Fruit fly (Drosophila melanogaster): ENCODE measurements around the gene CG5478.

The CG5478 gene

DNA sequence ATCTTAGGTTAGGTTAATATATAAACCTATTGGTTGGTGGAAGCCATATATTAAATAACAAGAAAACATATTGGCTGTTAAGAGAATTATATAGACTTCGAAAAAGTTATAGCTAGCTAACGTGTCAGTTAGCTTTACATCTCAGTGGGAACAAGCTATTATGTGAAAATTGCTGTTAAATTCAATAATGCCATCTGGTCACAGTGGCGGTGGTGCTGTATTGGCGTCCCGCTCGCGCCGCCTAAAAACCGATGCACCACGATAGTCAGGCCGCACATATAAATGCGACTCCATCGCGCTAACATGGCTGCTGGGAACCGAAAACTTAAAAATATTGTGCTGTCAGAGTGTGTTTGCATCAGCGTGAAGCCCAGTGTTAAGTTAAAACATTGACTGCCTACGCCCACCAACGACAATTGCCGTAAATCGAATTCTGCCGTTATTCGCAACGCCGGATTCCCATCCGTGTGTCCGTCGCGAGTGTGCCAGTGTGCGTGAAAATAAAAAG, 39.5 kb upstream of the CG5478 start, which contains the start of gene Hel89B (continued):
- peak; percentile 31 for TF ChIP-seq CG15514 (GFP tag; optimal IDR thresholded peaks at IDR 0.05)
- TF ChIP-seq pan (optimal IDR thresholded peaks at IDR 0.05) = no peak
- TF ChIP-seq pan (GFP tag; optimal IDR thresholded peaks at IDR 0.05 in 1 of 2, IDR thresholded peaks at IDR 0.05 in 1 of 2) = no peak
- TF ChIP-seq dmrt11E (tag; optimal IDR thresholded peaks at IDR 0.05) = peak; percentile 70
- TF ChIP-seq tin (GFP tag; optimal IDR thresholded peaks at IDR 0.05) = peak; percentile 63
- no peak for TF ChIP-seq crc (GFP tag; optimal IDR thresholded peaks at IDR 0.05)
- no peak for TF ChIP-seq CG10959 (GFP tag; IDR thresholded peaks at IDR 0.05)
- TF ChIP-seq Hmx (GFP tag; optimal IDR thresholded peaks at IDR 0.05) = no peak
- no peak for TF ChIP-seq z (GFP tag; IDR thresholded peaks at IDR 0.05)
- peak; percentile 57 for TF ChIP-seq CG3838 (GFP tag; optimal IDR thresholded peaks at IDR 0.05)
- TF ChIP-seq CG4424 (GFP tag; optimal IDR thresholded peaks at IDR 0.05) = peak; percentile 48
- TF ChIP-seq ato (GFP tag; IDR thresholded peaks at IDR 0.05; ENCODE audit: partially characterized antibody) = no peak
- TF ChIP-seq CG8478 (optimal IDR thresholded peaks at IDR 0.05) = no peak
- peak; percentile 83 for TF ChIP-seq Ets97D (GFP tag; optimal IDR thresholded peaks at IDR 0.05)
- TF ChIP-seq cas (GFP tag; IDR thresholded peaks at IDR 0.05) = no peak
- TF ChIP-seq sr (GFP tag; IDR thresholded peaks at IDR 0.05) = no peak
- TF ChIP-seq Scr (GFP tag; IDR thresholded peaks at IDR 0.05; ENCODE audit: partially characterized antibody) = no peak
- peak; percentile 29 for TF ChIP-seq CG8290 (GFP tag; optimal IDR thresholded peaks at IDR 0.05)
- TF ChIP-seq CG8290 (tag; optimal IDR thresholded peaks at IDR 0.05) = peak in 1 of 2 experiments; percentile 33
- TF ChIP-seq cad (GFP tag; optimal IDR thresholded peaks at IDR 0.05) = no peak
- peak; percentile 61 for TF ChIP-seq Oli (tag; optimal IDR thresholded peaks at IDR 0.05)
- TF ChIP-seq Eip74EF (GFP tag; optimal IDR thresholded peaks at IDR 0.05) = no peak
- TF ChIP-seq sc (optimal IDR thresholded peaks at IDR 0.05) = no peak
- TF ChIP-seq sc (GFP tag; optimal IDR thresholded peaks at IDR 0.05) = no peak
- TF ChIP-seq CG13775 (GFP tag; optimal IDR thresholded peaks at IDR 0.05) = peak; percentile 54
- no peak for TF ChIP-seq Hey (tag; optimal IDR thresholded peaks at IDR 0.05)
- no peak for TF ChIP-seq fd102C (GFP tag; optimal IDR thresholded peaks at IDR 0.05)
- TF ChIP-seq CG6791 (GFP tag; IDR thresholded peaks at IDR 0.05; ENCODE audit: partially characterized antibody) = no peak
- no peak for TF ChIP-seq E2f2 (GFP tag; IDR thresholded peaks at IDR 0.05)
- TF ChIP-seq ase (GFP tag; IDR thresholded peaks at IDR 0.05) = no peak
- no peak for TF ChIP-seq eve (GFP tag; optimal IDR thresholded peaks at IDR 0.05)
- no peak for TF ChIP-seq CG12104 (GFP tag; optimal IDR thresholded peaks at IDR 0.05)
- peak in 2 of 3 experiments; percentile 57 to 99 for TF ChIP-seq lola (GFP tag; optimal IDR thresholded peaks at IDR 0.05)
- TF ChIP-seq Meics (GFP tag; optimal IDR thresholded peaks at IDR 0.05) = peak; percentile 46
- TF ChIP-seq org-1 (GFP tag; optimal IDR thresholded peaks at IDR 0.05) = peak; percentile 21
- TF ChIP-seq Ravus (GFP tag; IDR thresholded peaks at IDR 0.05) = no peak
- TF ChIP-seq CG4328 (GFP tag; optimal IDR thresholded peaks at IDR 0.05) = no peak
- TF ChIP-seq otp (GFP tag; IDR thresholded peaks at IDR 0.05) = no peak
- TF ChIP-seq D19A (tag; optimal IDR thresholded peaks at IDR 0.05) = no peak
- TF ChIP-seq ken (GFP tag; IDR thresholded peaks at IDR 0.05) = no peak
- no peak for TF ChIP-seq schlank (tag; optimal IDR thresholded peaks at IDR 0.05)
- TF ChIP-seq jumu (GFP tag; optimal IDR thresholded peaks at IDR 0.05) = peak; percentile 76
- TF ChIP-seq CG12659 (GFP tag; optimal IDR thresholded peaks at IDR 0.05) = peak; percentile 84
- TF ChIP-seq CoRest (tag; optimal IDR thresholded peaks at IDR 0.05) = peak; percentile 83
- no peak for TF ChIP-seq CG4707 (GFP tag; optimal IDR thresholded peaks at IDR 0.05)
- no peak for TF ChIP-seq CG6689 (GFP tag; IDR thresholded peaks at IDR 0.05)
- TF ChIP-seq Tbp (GFP tag; optimal IDR thresholded peaks at IDR 0.05) = peak; percentile 81
- TF ChIP-seq esg (GFP tag; conservative IDR thresholded peaks at IDR 0.05) = no peak
- no peak for TF ChIP-seq cwo (GFP tag; optimal IDR thresholded peaks at IDR 0.05)
- TF ChIP-seq Dfd (GFP tag; optimal IDR thresholded peaks at IDR 0.05) = peak in 1 of 2 experiments; percentile 96
- TF ChIP-seq dan (GFP tag; IDR thresholded peaks at IDR 0.05) = no peak
- TF ChIP-seq peb (GFP tag; IDR thresholded peaks at IDR 0.05) = no peak

Measured in whole organism, embryonic.